Fruit fly (Drosophila melanogaster) whole organism, embryonic: ENCODE measurements around the gene Crg-1.

Experiments used
- Ada2b ChIP-seq: fragments of 200-800 bp; sonication (Bioruptor generic); IDR thresholded peaks from 2 replicates; pipeline ENCODE4 v1.3.6; 2022; ENCODE audit warnings: missing biosample characterization, missing genetic modification characterization
- B-H2 ChIP-seq: fragments of 200-800 bp; sonication (Bioruptor generic); optimal IDR thresholded peaks from 2 replicates; lab custom pipeline; 2018; ENCODE audit warnings: missing biosample characterization, mild to moderate bottlenecking, missing genetic modification characterization
- Blimp-1 ChIP-seq: fragments of 200-800 bp; sonication (Bioruptor generic); optimal IDR thresholded peaks from 3 replicates; lab custom pipeline; 2018; ENCODE audit warnings: missing biosample characterization, missing genetic modification characterization, mild to moderate bottlenecking, moderate library complexity, missing genetic modification reagents
- CG10431 ChIP-seq: fragments of 200-800 bp; sonication (Bioruptor generic); optimal IDR thresholded peaks from 3 replicates; lab custom pipeline; 2018; ENCODE audit warnings: missing biosample characterization, mild to moderate bottlenecking, missing genetic modification characterization
- CG11560 ChIP-seq: fragments of 200-800 bp; sonication (Bioruptor generic); IDR thresholded peaks from 3 replicates; pipeline ENCODE4 v1.3.6; 2022; ENCODE audit warnings: missing biosample characterization, missing genetic modification characterization
- CG11695 ChIP-seq: fragments of 200-800 bp; sonication (Bioruptor generic); IDR thresholded peaks from 3 replicates; pipeline ENCODE4 v1.3.6; 2022; ENCODE audit warnings: missing biosample characterization, missing genetic modification characterization
- CG12744 ChIP-seq: fragments of 200-800 bp; sonication (Bioruptor generic); optimal IDR thresholded peaks from 2 replicates; lab custom pipeline; 2016; ENCODE audit warnings: missing biosample characterization, missing genetic modification characterization
- CG12942 ChIP-seq: fragments of 200-800 bp; sonication (Bioruptor generic); optimal IDR thresholded peaks from 3 replicates; lab custom pipeline; 2016; ENCODE audit warnings: missing biosample characterization, missing genetic modification characterization
- CG13287 ChIP-seq: fragments of 200-800 bp; sonication (Bioruptor generic); IDR thresholded peaks from 2 replicates; pipeline ENCODE4 v1.3.6; 2022; ENCODE audit warnings: missing biosample characterization, missing genetic modification characterization; ENCODE audit not compliant: partially characterized antibody
- CG14014 ChIP-seq: fragments of 200-800 bp; sonication (Bioruptor generic); IDR thresholded peaks from 2 replicates; pipeline ENCODE4 v1.3.6; 2022; ENCODE audit warnings: missing biosample characterization, missing genetic modification characterization
- CG14667 ChIP-seq: fragments of 200-800 bp; sonication (Bioruptor generic); IDR thresholded peaks from 2 replicates; pipeline ENCODE4 v1.3.6; 2022; ENCODE audit warnings: missing biosample characterization, missing genetic modification characterization
- CG14710 ChIP-seq: fragments of 200-800 bp; sonication (Bioruptor generic); optimal IDR thresholded peaks from 3 replicates; lab custom pipeline; 2019; ENCODE audit warnings: missing biosample characterization, mild to moderate bottlenecking, missing genetic modification characterization, moderate library complexity
- CG15601 ChIP-seq: fragments of 200-800 bp; sonication (Bioruptor generic); optimal IDR thresholded peaks from 3 replicates; lab custom pipeline; 2019; ENCODE audit warnings: missing biosample characterization, mild to moderate bottlenecking, missing genetic modification characterization, moderate library complexity
- CG16815 ChIP-seq: fragments of 200-800 bp; sonication (Bioruptor generic); optimal IDR thresholded peaks from 3 replicates; lab custom pipeline; 2017; ENCODE audit warnings: missing biosample characterization, mild to moderate bottlenecking, missing genetic modification characterization
- CG17385 ChIP-seq: fragments of 200-800 bp; sonication (Bioruptor generic); optimal IDR thresholded peaks from 3 replicates; lab custom pipeline; 2018; ENCODE audit warnings: missing biosample characterization, mild to moderate bottlenecking, missing genetic modification characterization
- CG18764 ChIP-seq: fragments of 200-800 bp; sonication (Bioruptor generic); optimal IDR thresholded peaks from 3 replicates; lab custom pipeline; 2016; ENCODE audit warnings: missing biosample characterization, missing genetic modification characterization
- CG2875 ChIP-seq: fragments of 200-800 bp; sonication (Bioruptor generic); optimal IDR thresholded peaks from 2 replicates; lab custom pipeline; 2017; ENCODE audit warnings: missing biosample characterization, mild to moderate bottlenecking, missing genetic modification characterization, missing genetic modification reagents
- CG34422 ChIP-seq: fragments of 200-800 bp; sonication (Bioruptor generic); IDR thresholded peaks from 3 replicates; pipeline ENCODE4 v1.3.6; 2022; ENCODE audit warnings: missing biosample characterization, missing genetic modification characterization
- CG5953 ChIP-seq: fragments of 200-800 bp; sonication (Bioruptor generic); IDR thresholded peaks from 2 replicates; pipeline ENCODE4 v1.3.6; 2022; ENCODE audit warnings: missing biosample characterization, missing genetic modification characterization
- CG6254 ChIP-seq: fragments of 200-800 bp; sonication (Bioruptor generic); optimal IDR thresholded peaks from 3 replicates; lab custom pipeline; 2017; ENCODE audit warnings: mild to moderate bottlenecking, missing biosample characterization, missing genetic modification reagents, missing genetic modification characterization
- CG6765 ChIP-seq: fragments of 200-800 bp; sonication (Bioruptor generic); optimal IDR thresholded peaks from 3 replicates; lab custom pipeline; 2017; ENCODE audit warnings: missing biosample characterization, mild to moderate bottlenecking, missing genetic modification characterization
- CG6791 ChIP-seq: fragments of 200-800 bp; sonication (Bioruptor generic); IDR thresholded peaks from 3 replicates; pipeline ENCODE4 v1.3.6; 2022; ENCODE audit warnings: missing biosample characterization, missing genetic modification characterization; ENCODE audit not compliant: partially characterized antibody
- CG6813 ChIP-seq: fragments of 200-800 bp; sonication (Bioruptor generic); optimal IDR thresholded peaks from 2 replicates; lab custom pipeline; 2017; ENCODE audit warnings: missing biosample characterization, missing genetic modification characterization, mild to moderate bottlenecking, moderate library complexity, missing genetic modification reagents
- CG6854 ChIP-seq: fragments of 200-800 bp; sonication (Bioruptor generic); optimal IDR thresholded peaks from 3 replicates; lab custom pipeline; 2017; ENCODE audit warnings: missing biosample characterization, mild to moderate bottlenecking, missing genetic modification characterization
- CG7556 ChIP-seq: fragments of 200-800 bp; sonication (Bioruptor generic); optimal IDR thresholded peaks from 2 replicates; lab custom pipeline; 2017; ENCODE audit warnings: missing biosample characterization, mild to moderate bottlenecking, missing genetic modification characterization
- Camta ChIP-seq: fragments of 200-800 bp; sonication (Bioruptor generic); optimal IDR thresholded peaks from 2 replicates; lab custom pipeline; 2016; ENCODE audit warnings: missing biosample characterization, missing genetic modification characterization
- CkIIα-i1 ChIP-seq: fragments of 200-800 bp; sonication (Bioruptor generic); IDR thresholded peaks from 2 replicates; pipeline ENCODE4 v1.3.6; 2022; ENCODE audit warnings: missing biosample characterization, missing genetic modification characterization
- Fer2 ChIP-seq: fragments of 200-800 bp; sonication (Bioruptor generic); optimal IDR thresholded peaks from 2 replicates; lab custom pipeline; 2018; ENCODE audit warnings: missing biosample characterization, mild to moderate bottlenecking, missing genetic modification characterization, moderate library complexity
- Hr39 ChIP-seq: fragments of >200 bp; optimal IDR thresholded peaks from 2 replicates; lab custom pipeline; 2017
- Hr51 ChIP-seq, 2 experiments: fragments of 200-800 bp; sonication (Bioruptor generic); optimal IDR thresholded peaks; 2 replicates in 1 of 2; 3 replicates in 1 of 2; lab custom pipeline; 2016 to 2018; ENCODE audit warnings: missing biosample characterization in 2 of 2, missing genetic modification characterization in 2 of 2, mild to moderate bottlenecking in 1 of 2, moderate library complexity in 1 of 2
- Lim3 ChIP-seq: fragments of 200-800 bp; sonication (Bioruptor generic); IDR thresholded peaks from 2 replicates; pipeline ENCODE4 v1.3.6; 2022; ENCODE audit warnings: missing biosample characterization, missing genetic modification characterization
- Mad ChIP-seq: fragments of 200-800 bp; sonication (Bioruptor generic); optimal IDR thresholded peaks from 2 replicates; lab custom pipeline; 2016; ENCODE audit warnings: missing biosample characterization, missing genetic modification characterization
- Ravus ChIP-seq: fragments of 200-800 bp; sonication (Bioruptor generic); IDR thresholded peaks from 2 replicates; pipeline ENCODE4 v1.3.6; 2022; ENCODE audit warnings: missing biosample characterization, missing genetic modification characterization
- ase ChIP-seq: fragments of 200-800 bp; sonication (Bioruptor generic); IDR thresholded peaks from 3 replicates; pipeline ENCODE4 v1.3.6; 2022; ENCODE audit warnings: missing biosample characterization, missing genetic modification characterization
- bowl ChIP-seq: fragments of 200-800 bp; sonication (Bioruptor generic); IDR thresholded peaks from 2 replicates; pipeline ENCODE4 v1.3.6; 2022; ENCODE audit warnings: missing biosample characterization, missing genetic modification characterization
- cato ChIP-seq: fragments of 200-800 bp; sonication (Bioruptor generic); optimal IDR thresholded peaks from 2 replicates; lab custom pipeline; 2016; ENCODE audit warnings: missing biosample characterization, missing genetic modification characterization, borderline replicate concordance
- dan ChIP-seq: fragments of 200-800 bp; sonication (Bioruptor generic); IDR thresholded peaks from 2 replicates; pipeline ENCODE4 v1.3.6; 2022; ENCODE audit warnings: missing biosample characterization, missing genetic modification characterization
- dati ChIP-seq: fragments of 200-800 bp; sonication (Bioruptor generic); IDR thresholded peaks from 2 replicates; pipeline ENCODE4 v1.3.6; 2022; ENCODE audit warnings: missing biosample characterization, missing genetic modification characterization
- gcm ChIP-seq: fragments of 200-800 bp; sonication (Bioruptor generic); optimal IDR thresholded peaks from 2 replicates; lab custom pipeline; 2019; ENCODE audit warnings: missing biosample characterization, mild to moderate bottlenecking, missing genetic modification characterization, moderate library complexity
- gsb-n ChIP-seq: fragments of 200-800 bp; sonication (Bioruptor generic); optimal IDR thresholded peaks from 3 replicates; lab custom pipeline; 2018; ENCODE audit warnings: missing biosample characterization, mild to moderate bottlenecking, missing genetic modification characterization
- her ChIP-seq: fragments of 200-800 bp; sonication (Bioruptor generic); optimal IDR thresholded peaks from 2 replicates; lab custom pipeline; 2016; ENCODE audit warnings: missing biosample characterization, missing genetic modification characterization
- kni ChIP-seq: fragments of 200-800 bp; sonication (Bioruptor generic); optimal IDR thresholded peaks from 3 replicates; lab custom pipeline; 2017; ENCODE audit warnings: mild to moderate bottlenecking, missing biosample characterization, missing genetic modification reagents, missing genetic modification characterization
- nerfin-1 ChIP-seq: fragments of 200-800 bp; sonication (Bioruptor generic); optimal IDR thresholded peaks from 3 replicates; lab custom pipeline; 2019; ENCODE audit warnings: missing biosample characterization, mild to moderate bottlenecking, missing genetic modification characterization, moderate library complexity
- odd ChIP-seq: fragments of 200-800 bp; sonication (Bioruptor generic); optimal IDR thresholded peaks from 2 replicates; lab custom pipeline; 2017; ENCODE audit warnings: missing biosample characterization, mild to moderate bottlenecking, missing genetic modification characterization
- onecut ChIP-seq: fragments of 200-800 bp; sonication (Bioruptor generic); IDR thresholded peaks from 2 replicates; pipeline ENCODE4 v1.3.6; 2022; ENCODE audit warnings: missing biosample characterization, missing genetic modification characterization
- pfk ChIP-seq: fragments of 200-800 bp; sonication (Bioruptor generic); optimal IDR thresholded peaks from 2 replicates; lab custom pipeline; 2018; ENCODE audit warnings: missing biosample characterization, mild to moderate bottlenecking, missing genetic modification characterization, moderate library complexity
- scrt ChIP-seq: fragments of 200-800 bp; sonication (Bioruptor generic); optimal IDR thresholded peaks from 2 replicates; lab custom pipeline; 2018; ENCODE audit warnings: missing biosample characterization, mild to moderate bottlenecking, missing genetic modification characterization, moderate library complexity
- so ChIP-seq: fragments of 200-800 bp; sonication (Bioruptor generic); IDR thresholded peaks from 3 replicates; pipeline ENCODE4 v1.3.6; 2022; ENCODE audit warnings: missing biosample characterization, missing genetic modification characterization
- trh ChIP-seq: fragments of 200-800 bp; sonication (Bioruptor generic); optimal IDR thresholded peaks from 2 replicates; lab custom pipeline; 2016; ENCODE audit warnings: missing biosample characterization, missing genetic modification characterization

Gene Crg-1

DNA sequence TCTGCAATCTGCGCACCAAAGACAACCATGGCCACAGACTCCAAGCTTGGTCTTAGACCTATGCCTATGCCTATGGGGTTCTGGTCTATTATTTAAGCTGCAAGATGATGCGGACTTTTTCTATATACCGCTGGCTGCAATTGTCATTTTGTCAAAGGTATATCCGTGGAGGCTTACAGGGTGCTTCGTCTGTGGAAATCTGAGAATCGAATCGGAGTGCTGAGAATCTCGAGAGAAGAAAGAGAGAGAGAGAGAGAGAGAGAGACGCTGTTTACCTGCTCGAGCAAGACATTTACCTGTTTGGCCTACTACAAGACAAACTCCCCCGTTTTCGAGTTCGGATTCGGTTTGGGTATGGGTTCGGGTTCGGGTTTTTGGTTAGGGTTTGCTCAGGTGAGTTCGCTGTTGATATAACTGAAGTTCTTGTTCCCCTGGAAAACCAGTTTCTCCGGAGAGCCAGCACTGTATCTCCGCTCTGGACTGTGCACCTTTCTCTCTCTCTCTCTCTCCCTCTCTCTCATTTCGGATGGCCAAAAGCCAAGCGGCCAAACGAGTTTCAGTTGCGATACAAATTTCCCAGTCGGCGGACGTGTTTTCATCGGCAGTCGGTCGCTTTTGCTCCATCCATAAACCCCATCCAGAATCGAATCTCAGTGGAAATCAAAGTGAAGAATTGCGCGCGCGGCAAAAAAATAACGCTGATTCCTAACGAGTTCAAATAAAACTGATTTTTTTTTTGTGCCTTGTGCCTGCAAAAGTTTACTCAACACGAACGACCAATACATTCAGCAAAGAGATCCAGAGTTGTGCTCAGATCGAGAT is 52.5 kb downstream of the Crg-1 start (continued):
- TF ChIP-seq nerfin-1 (tag; lab: Kevin White, UChicago) (no peak), her (GFP tag; lab: Kevin White, UChicago) (peak; percentile 23), odd (GFP tag; lab: Kevin White, UChicago) (peak; percentile 49), CG6854 (GFP tag; lab: Kevin White, UChicago) (peak; percentile 56), CG17385 (GFP tag; lab: Kevin White, UChicago) (peak; percentile 27), CG5953 (GFP tag; lab: Robert Waterston, UW) (0 out of 2 replicates have a peak, but pooled peaks have one; percentile 4), Lim3 (GFP tag; lab: Robert Waterston, UW) (no peak), CG12942 (GFP tag; lab: Kevin White, UChicago) (no peak), onecut (GFP tag; lab: Robert Waterston, UW) (peak; percentile 25), cato (no peak), gcm (peak; percentile 57), dati (GFP tag; lab: Robert Waterston, UW) (no peak), B-H2 (GFP tag; lab: Kevin White, UChicago) (no peak), scrt (no peak), Ada2b (GFP tag; lab: Robert Waterston, UW) (no peak), CG10431 (no peak), Fer2 (tag; lab: Kevin White, UChicago) (no peak), CG34422 (GFP tag; lab: Robert Waterston, UW) (no peak), CG14667 (GFP tag; lab: Robert Waterston, UW) (no peak), CG6765 (peak; percentile 33), Hr51 (GFP tag; optimal IDR thresholded peaks at IDR 0.05; lab: Kevin White, UChicago) (peak in 1 of 2 experiments; percentile 22), pfk (GFP tag; lab: Kevin White, UChicago) (peak; percentile 49), CG16815 (GFP tag; lab: Kevin White, UChicago) (no peak), Blimp-1 (peak; percentile 27), Ravus (peak; percentile 19), CG13287 (GFP tag; lab: Robert Waterston, UW) (peak; percentile 41), CG7556 (GFP tag; lab: Kevin White, UChicago) (peak; percentile 12), CG6813 (GFP tag; lab: Kevin White, UChicago) (peak; percentile 58), CkIIα-i1 (GFP tag; lab: Robert Waterston, UW) (no peak), bowl (GFP tag; lab: Robert Waterston, UW) (no peak), CG18764 (GFP tag; lab: Kevin White, UChicago) (no peak), CG6254 (peak; percentile 99), dan (GFP tag; lab: Robert Waterston, UW) (no peak), kni (GFP tag; lab: Kevin White, UChicago) (peak; percentile 93), CG14710 (tag; lab: Kevin White, UChicago) (peak; percentile 24), CG2875 (GFP tag; lab: Kevin White, UChicago) (peak; percentile 42), CG15601 (tag; lab: Kevin White, UChicago) (peak; percentile 56), ase (GFP tag; lab: Robert Waterston, UW) (no peak), CG6791 (GFP tag; lab: Robert Waterston, UW) (no peak), gsb-n (peak; percentile 3), Hr39 (no peak), CG12744 (GFP tag; lab: Kevin White, UChicago) (no peak), CG11560 (tag; lab: Robert Waterston, UW) (no peak), CG11695 (GFP tag; lab: Robert Waterston, UW) (0 out of 3 replicates have a peak, but pooled peaks have one; percentile 11), Camta (GFP tag; lab: Kevin White, UChicago) (no peak), Mad (no peak), so (GFP tag; lab: Robert Waterston, UW) (peak; percentile 56; the same call in 1 of the 3 replicates), trh (GFP tag; lab: Kevin White, UChicago) (no peak), CG14014 (GFP tag; lab: Robert Waterston, UW) (peak; percentile 6; the same call in 1 of the 2 replicates)
